Worm (Caenorhabditis elegans) whole organism, L4/young adult: ENCODE data around the gene vps-60.

Source experiments
- W03F9.2 ChIP-seq: fragments of 150-350 bp; optimal IDR thresholded peaks from 2 replicates; lab custom pipeline; 2014; ENCODE audit warnings: missing biosample characterization, missing genetic modification characterization
- him-1 ChIP-seq: sonication (generic microtip); optimal IDR thresholded peaks from 2 replicates; lab custom pipeline; 2016; ENCODE audit warnings: missing genotype, missing genetic modification reagents, missing genetic modification characterization, missing compliant biosample characterization

ce11 chrV:8601420-8601819 lies 4.5 kb downstream of the vps-60 start, which contains the start of gene F41E6.8:
- TF ChIP-seq him-1 (tag; lab: Kevin White, UChicago) (no peak), W03F9.2 (tag; lab: Kevin White, UChicago) (no peak)
